Worm (Caenorhabditis elegans) whole organism, L4 larva: Measurements from ENCODE around the gene fbxa-137.

Source experiments
- Y5F2A.4 ChIP-seq: fragments of 200-800 bp; sonication (Bioruptor generic); optimal IDR thresholded peaks from 2 replicates; lab custom pipeline; 2018; ENCODE audit warnings: mild to moderate bottlenecking, missing genetic modification characterization, missing compliant biosample characterization
- Y75B8A.6 ChIP-seq: fragments of 200-800 bp; sonication (Bioruptor generic); IDR thresholded peaks from 2 replicates; pipeline ENCODE4 v1.3.6; 2022; ENCODE audit warnings: missing genetic modification reagents, missing genetic modification characterization, missing compliant biosample characterization
- ZK546.5 ChIP-seq, 2 experiments: sonication (generic microtip); optimal IDR thresholded peaks; 2 replicates each; lab custom pipeline; 2017; ENCODE audit warnings: missing biosample characterization in 2 of 2, missing genetic modification characterization in 2 of 2
- ceh-32 ChIP-seq: sonication (generic microtip); optimal IDR thresholded peaks from 2 replicates; lab custom pipeline; 2016; ENCODE audit warnings: mild to moderate bottlenecking, missing genetic modification characterization, missing compliant biosample characterization; ENCODE audit not compliant: poor library complexity
- ceh-82 ChIP-seq: sonication (generic microtip); optimal IDR thresholded peaks from 2 replicates; lab custom pipeline; 2017; ENCODE audit warnings: missing biosample characterization, missing genetic modification characterization
- fkh-10 ChIP-seq: fragments of 150-350 bp; optimal IDR thresholded peaks from 2 replicates; lab custom pipeline; 2014; ENCODE audit warnings: missing biosample characterization, missing genetic modification reagents, missing genetic modification characterization
- lsy-2 ChIP-seq, 2 experiments: fragments of 150-350 bp in 1 of 2; sonication (generic microtip) in 1 of 2; optimal IDR thresholded peaks; 2 replicates each; lab custom pipeline; 2014 to 2017; ENCODE audit warnings: missing biosample characterization in 2 of 2, missing genetic modification characterization in 2 of 2

DNA sequence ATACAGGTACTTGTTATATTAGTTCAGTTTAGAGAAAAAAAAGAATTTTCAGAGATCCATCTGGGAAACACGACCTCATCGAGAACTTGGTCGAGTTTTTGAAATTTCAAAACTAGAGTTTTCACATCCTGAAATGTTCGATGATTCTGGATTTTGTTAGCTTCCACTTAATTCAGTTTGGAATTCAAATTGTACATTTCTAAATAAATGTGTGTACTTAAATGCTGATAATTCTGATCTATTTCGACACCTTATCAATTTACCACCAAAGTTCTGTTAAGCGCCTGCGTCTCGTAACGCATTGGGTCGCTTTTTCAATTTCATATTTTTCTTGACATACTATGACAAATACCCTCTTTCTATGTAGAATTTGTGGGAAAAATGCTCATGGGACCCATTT, 16.0 kb downstream of the fbxa-137 start, which contains the start of gene nhr-226:
- no peak for TF ChIP-seq fkh-10
- no peak for TF ChIP-seq Y5F2A.4 (GFP tag; lab: Kevin White, UChicago)
- TF ChIP-seq Y75B8A.6 (GFP tag; lab: Robert Waterston, UW), result no peak
- TF ChIP-seq ZK546.5 (tag; optimal IDR thresholded peaks at IDR 0.05; lab: Kevin White, UChicago), result no peak
- no peak for TF ChIP-seq lsy-2 (tag; optimal IDR thresholded peaks at IDR 0.05; lab: Kevin White, UChicago)
- no peak for TF ChIP-seq ceh-32 (tag; lab: Kevin White, UChicago)
- TF ChIP-seq ceh-82 (tag; lab: Kevin White, UChicago), result no peak
